Worm (Caenorhabditis elegans): ENCODE data around the gene athp-1.

DNA sequence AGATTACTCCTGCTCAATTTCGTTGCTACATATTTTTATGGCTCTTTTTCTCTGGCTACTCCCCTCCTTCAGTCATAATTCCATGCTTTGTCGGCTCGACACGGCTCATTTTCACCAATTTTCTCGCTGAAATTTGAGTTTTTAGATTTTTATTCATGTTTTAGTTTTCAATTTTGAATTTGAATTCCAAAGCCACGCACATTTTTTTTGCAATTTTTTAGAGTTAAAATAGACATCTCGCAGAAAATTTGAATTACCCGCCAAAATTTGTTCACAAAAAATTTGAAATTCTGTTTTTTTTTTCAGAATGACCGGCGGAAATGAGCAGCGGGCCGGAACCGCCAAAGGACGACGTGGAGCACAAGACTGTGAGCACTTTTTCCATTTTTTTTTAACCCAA is 20.8 kb downstream of the athp-1 start, which contains the start of gene unc-119:
- TF ChIP-seq flt-1 (GFP tag; IDR thresholded peaks at IDR 0.05) (no peak), ref-1 (GFP tag; conservative IDR thresholded peaks at IDR 0.05) (no peak), T22C8.4 (GFP tag; IDR thresholded peaks at IDR 0.05) (no peak), ztf-23 (GFP tag; IDR thresholded peaks at IDR 0.05) (no peak), klf-2 (GFP tag; conservative IDR thresholded peaks at IDR 0.05) (no peak), tab-1 (GFP tag; IDR thresholded peaks at IDR 0.05) (no peak)
